Worm (Caenorhabditis elegans) whole organism, late embryonic: ENCODE data around the gene Y49G5B.1.

Source experiments
- ceh-9 ChIP-seq: sonication (generic microtip); optimal IDR thresholded peaks from 2 replicates; lab custom pipeline; 2016; ENCODE audit warnings: mild to moderate bottlenecking, missing genetic modification characterization, inconsistent platforms, missing compliant biosample characterization
- elt-4 ChIP-seq: sonication (generic microtip); optimal IDR thresholded peaks from 2 replicates; lab custom pipeline; 2016; ENCODE audit warnings: missing genetic modification characterization, missing compliant biosample characterization
- ets-4 ChIP-seq: sonication (generic microtip); optimal IDR thresholded peaks from 2 replicates; lab custom pipeline; 2016; ENCODE audit warnings: missing genetic modification characterization, missing compliant biosample characterization
- fkh-10 ChIP-seq: fragments of 150-350 bp; optimal IDR thresholded peaks from 2 replicates; lab custom pipeline; 2014; ENCODE audit warnings: missing biosample characterization, missing genetic modification reagents, missing genetic modification characterization
- pros-1 ChIP-seq: fragments of 150-350 bp; optimal IDR thresholded peaks from 2 replicates; lab custom pipeline; 2014; ENCODE audit warnings: missing biosample characterization, missing genetic modification reagents, missing genetic modification characterization

DNA sequence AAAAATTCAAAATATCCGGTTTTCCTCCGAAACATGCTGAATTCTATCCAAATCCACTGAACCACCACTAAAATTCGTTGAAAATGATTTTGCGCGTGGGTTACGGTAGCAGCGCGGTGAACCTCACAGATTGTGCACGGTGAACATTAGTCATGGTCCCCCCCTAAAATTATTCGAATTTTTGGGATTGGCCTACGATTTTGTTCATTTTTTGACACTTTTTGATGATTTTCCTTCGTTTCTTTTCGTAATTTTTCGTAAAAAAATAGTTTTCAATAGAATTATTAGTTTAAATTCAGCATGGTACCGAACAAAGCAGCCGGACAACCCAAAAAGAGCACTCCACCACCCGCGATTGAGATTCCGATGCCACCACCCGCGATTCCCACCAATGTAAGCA, 41.6 kb upstream of the Y49G5B.1 start, which contains the start of gene C03A7.2:
- TF ChIP-seq pros-1: no peak
- TF ChIP-seq fkh-10: no peak
- TF ChIP-seq ceh-9 (tag; lab: Kevin White, UChicago): no peak
- no peak for TF ChIP-seq elt-4 (tag; lab: Kevin White, UChicago)
- TF ChIP-seq ets-4 (tag; lab: Kevin White, UChicago): no peak
